Worm (Caenorhabditis elegans) whole organism, dauer: ENCODE results near the gene Y57G7A.5.
"Not testable (repeated sequence)": the region's sequence is repeated elsewhere in the genome, so short reads cannot be mapped to it uniquely, and the experiment has no call there.

Source experiments
- unc-62 ChIP-seq: sonication (generic microtip); optimal IDR thresholded peaks from 2 replicates; lab custom pipeline; 2017; ENCODE audit warnings: missing biosample characterization, missing genetic modification reagents, missing genetic modification characterization

The Y57G7A.5 gene

ce11 chrII:1293157-1293556 is 17.8 kb upstream of the Y57G7A.5 start, which contains the start of gene srz-64:
Gene srz-64, minus strand, starts transcription at chrII:1293257.
- no peak for TF ChIP-seq unc-62 (GFP tag; lab: Kevin White, UChicago)

DNA sequence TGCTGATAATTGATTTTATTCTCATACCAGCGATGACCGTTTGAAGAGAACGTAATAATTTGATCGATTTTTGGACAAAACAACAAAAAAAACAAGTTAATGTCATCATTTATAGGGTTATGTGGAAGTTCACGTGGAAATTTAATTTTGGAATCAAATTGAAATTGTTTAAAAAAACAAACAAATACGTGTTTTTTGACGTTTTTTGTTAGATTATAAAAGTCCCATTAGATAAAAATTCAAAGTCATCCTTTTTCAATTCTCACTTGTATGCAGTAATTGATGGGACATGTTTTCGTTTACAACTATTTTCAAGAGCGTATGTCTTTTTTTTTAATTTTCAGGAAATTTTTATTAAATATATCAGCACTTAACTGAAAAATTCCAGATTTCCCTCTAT is 10.2 kb upstream of the Y57G7A.5 start, which contains the start of the genes Y57G7A.6 and Y57G7A.3:
Y57G7A.6 (minus strand) TSS at position 101 of the 400 bp plus-strand sequence.
Y57G7A.3 (plus strand) TSS at position 269 of the 400 bp plus-strand sequence.
- TF ChIP-seq unc-62 (GFP tag; lab: Kevin White, UChicago) = no peak

DNA sequence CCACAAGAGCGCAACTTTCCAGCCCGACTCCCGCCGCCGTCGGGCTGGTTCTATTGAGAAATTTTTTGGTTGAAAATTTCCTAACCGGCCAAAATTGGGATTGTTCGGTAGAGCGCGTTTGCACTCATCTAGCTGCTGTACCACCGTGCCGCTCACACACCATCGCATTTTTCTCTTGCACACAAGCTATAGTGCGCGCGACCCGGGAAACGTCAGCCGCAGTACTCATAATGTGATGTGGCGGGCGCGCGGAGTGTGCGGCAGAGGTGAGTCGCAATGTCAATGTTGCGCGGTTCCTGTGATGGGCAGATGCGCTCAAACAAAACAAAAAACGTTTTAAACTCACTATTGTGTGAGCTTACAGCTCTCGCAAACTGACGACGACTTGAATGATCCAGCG is 9.6 kb upstream of the Y57G7A.5 start:
- no peak for TF ChIP-seq unc-62 (GFP tag; lab: Kevin White, UChicago)

DNA sequence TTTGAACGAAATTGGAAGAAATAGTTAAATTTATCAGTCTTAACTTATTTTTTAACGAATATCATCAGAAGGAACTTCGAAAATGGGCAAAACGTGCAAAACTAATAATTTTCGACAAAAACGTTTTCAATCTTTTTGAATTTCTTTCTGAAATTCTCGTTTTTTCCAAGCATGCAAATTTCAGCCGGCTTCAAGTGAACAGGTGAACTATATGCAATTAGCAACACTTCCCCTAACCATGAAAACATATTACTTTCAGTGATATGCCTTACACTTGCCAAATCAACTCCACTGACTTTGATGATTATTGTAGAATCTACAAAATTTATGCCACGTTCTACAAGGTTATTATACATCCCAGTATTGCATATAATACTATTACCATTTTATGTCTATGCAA is 3.0 kb upstream of the Y57G7A.5 start, which contains the start of gene srz-63:
srz-63 (plus strand) TSS at position 301 of the 400 bp plus-strand sequence.
- TF ChIP-seq unc-62 (GFP tag; lab: Kevin White, UChicago) = not testable (repeated sequence)

- no peak for TF ChIP-seq unc-62 (GFP tag; lab: Kevin White, UChicago)
Measured at ce11 chrII:1276778-1277177, 1.4 kb upstream of the Y57G7A.5 start, which contains the start of gene Y57G7A.11. Gene Y57G7A.11, minus strand, starts transcription at chrII:1276878.

- TF ChIP-seq unc-62 (GFP tag; lab: Kevin White, UChicago) = no peak
Measured at ce11 chrII:1271814-1272213, 3.5 kb downstream of the Y57G7A.5 start, which contains the start of gene srw-66. Gene srw-66, minus strand, starts transcription at chrII:1271914.

DNA sequence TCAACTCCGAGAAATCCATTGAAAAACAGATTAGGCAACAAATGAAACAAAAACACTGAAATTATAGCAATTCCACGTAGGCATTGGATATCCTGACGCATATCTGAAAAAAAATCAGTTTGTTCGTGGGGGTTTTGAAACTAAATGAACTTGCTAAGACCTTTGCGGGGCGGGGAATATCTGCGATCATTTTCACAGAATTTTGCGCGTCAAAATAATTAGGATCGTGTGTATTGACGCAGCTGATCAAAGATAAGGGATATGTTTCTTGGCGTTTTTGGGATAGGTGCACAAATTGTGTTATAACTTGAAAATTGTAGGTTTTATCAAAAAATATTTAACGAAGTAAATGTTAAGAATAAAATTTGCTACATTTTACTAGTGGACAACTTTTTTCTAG is 8.5 kb downstream of the Y57G7A.5 start, which contains the start of gene oac-30:
oac-30 (minus strand) TSS at position 101 of the 400 bp plus-strand sequence.
- no peak for TF ChIP-seq unc-62 (GFP tag; lab: Kevin White, UChicago)

ce11 chrII:1258634-1259033 is 16.7 kb downstream of the Y57G7A.5 start, which contains the start of gene clpr-2:
Gene clpr-2, plus strand, starts transcription at chrII:1258934.
- no peak for TF ChIP-seq unc-62 (GFP tag; lab: Kevin White, UChicago)

DNA sequence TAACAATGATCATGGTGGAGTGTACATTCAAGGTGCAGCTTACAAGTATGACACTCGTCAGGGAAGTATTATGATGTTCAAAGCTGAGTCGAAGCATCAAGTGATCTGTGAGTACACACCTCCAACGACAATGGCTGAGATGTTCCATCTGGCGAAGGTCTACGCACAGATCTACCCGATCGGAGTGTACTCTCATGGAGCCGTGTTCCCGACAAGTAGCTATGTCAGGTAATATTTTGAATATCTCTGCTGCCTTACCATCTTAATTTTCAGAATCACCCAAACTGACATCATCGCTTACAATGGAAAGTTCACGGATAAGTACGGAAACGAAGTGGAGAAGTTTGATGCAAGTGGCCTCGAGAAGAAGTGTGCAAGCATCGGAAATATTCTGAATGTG is 18.6 kb downstream of the Y57G7A.5 start:
- TF ChIP-seq unc-62 (GFP tag; lab: Kevin White, UChicago) = no peak

ce11 chrII:1255637-1256036 is 19.7 kb downstream of the Y57G7A.5 start, which contains the start of gene clec-119:
Gene clec-119, plus strand, starts transcription at chrII:1255937.
- TF ChIP-seq unc-62 (GFP tag; lab: Kevin White, UChicago) = no peak

ce11 chrII:1252259-1252658 is 23.1 kb downstream of the Y57G7A.5 start, which contains the start of gene lin-42:
Gene lin-42, minus strand, starts transcription at chrII:1252359.
- no peak for TF ChIP-seq unc-62 (GFP tag; lab: Kevin White, UChicago)

ce11 chrII:1246855-1247259 is 28.5 kb downstream of the Y57G7A.5 start:
- no peak for TF ChIP-seq unc-62 (GFP tag; lab: Kevin White, UChicago)

- TF ChIP-seq unc-62 (GFP tag; lab: Kevin White, UChicago) = no peak
Measured at ce11 chrII:1245783-1246182, 29.6 kb downstream of the Y57G7A.5 start.

DNA sequence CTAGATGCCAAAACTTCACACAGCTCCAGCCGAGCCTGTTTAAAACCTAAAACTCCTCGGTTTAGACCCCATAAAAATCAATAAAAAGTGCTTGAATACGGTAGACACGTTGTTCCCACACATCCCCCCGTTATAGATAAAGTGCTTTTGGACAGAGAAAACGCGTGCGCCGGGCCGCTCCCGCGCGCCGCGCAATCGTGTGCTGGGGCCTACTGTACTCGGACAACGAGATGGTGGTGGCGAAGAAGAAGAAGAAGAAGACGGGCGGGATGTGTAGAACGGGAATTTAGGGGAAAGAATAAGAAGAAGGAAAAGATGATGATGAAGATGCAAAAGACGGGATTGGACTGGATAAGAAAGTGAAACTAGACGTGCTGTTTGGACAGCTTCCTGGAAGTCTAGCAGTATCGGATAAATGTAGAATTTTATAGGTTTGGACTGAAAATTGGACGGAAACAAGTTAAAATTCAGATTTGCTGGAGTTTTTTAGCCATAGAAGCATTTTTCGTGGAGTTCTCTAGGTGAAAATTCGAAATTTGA is 30.8 kb downstream of the Y57G7A.5 start:
- no peak for TF ChIP-seq unc-62 (GFP tag; lab: Kevin White, UChicago)

- TF ChIP-seq unc-62 (GFP tag; lab: Kevin White, UChicago) = no peak
Measured at ce11 chrII:1242475-1242874, 32.9 kb downstream of the Y57G7A.5 start.

ce11 chrII:1241176-1241730 is 34.1 kb downstream of the Y57G7A.5 start:
- no peak for TF ChIP-seq unc-62 (GFP tag; lab: Kevin White, UChicago)

ce11 chrII:1240436-1240835 is 34.9 kb downstream of the Y57G7A.5 start:
- no peak for TF ChIP-seq unc-62 (GFP tag; lab: Kevin White, UChicago)
